Worm (Caenorhabditis elegans): Measurements from ENCODE around the gene nex-2.

The nex-2 gene

DNA sequence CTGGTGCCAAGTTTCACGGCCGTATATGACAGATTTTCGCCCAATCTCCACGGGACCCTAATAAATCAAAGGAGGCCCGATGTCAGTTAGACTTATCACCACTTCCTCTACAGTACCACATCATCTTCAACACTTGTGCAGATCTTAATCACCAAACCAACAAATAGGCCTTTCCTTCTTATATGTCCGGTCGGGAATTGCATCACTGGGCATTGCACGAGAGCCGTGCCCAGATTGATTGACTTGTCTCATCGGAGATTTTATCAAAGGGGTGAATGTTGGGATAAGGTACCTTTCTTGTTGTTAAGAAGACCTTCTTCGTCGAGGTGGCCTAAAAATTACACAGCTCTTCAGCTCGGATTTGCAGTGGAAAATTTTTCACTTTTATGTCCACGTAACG is 14.5 kb upstream of the nex-2 start:
- no peak for TF ChIP-seq hmbx-1 (tag; optimal IDR thresholded peaks at IDR 0.05)
- TF ChIP-seq ceh-36 (tag; optimal IDR thresholded peaks at IDR 0.05) = no peak

DNA sequence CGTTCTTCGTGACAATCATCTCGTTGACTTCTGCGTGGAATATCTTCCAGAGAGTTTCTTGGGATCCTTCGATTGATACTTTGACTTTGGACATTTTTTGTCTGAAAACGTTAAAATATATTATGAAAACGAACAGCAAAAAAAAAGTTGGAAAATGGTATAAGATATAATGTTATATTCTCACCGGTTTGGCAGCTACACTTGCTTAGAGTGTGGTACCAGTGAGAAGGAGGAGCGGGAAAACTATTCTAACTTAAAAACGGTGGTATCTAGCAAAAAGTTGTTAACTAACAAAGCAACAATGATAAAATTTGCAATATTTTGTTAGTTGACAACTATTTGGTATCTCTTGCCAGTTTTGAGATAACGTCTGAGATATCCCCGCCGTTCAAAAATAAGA is 11.5 kb upstream of the nex-2 start, which contains the start of gene tbx-9:
TSS of gene tbx-9 (minus strand) at position 101 of the 400 bp plus-strand sequence.
- TF ChIP-seq tra-4 (tag; optimal IDR thresholded peaks at IDR 0.05) = no peak
- no peak for TF ChIP-seq tbx-11 (GFP tag; IDR thresholded peaks at IDR 0.05)
- no peak for TF ChIP-seq tbx-37 (GFP tag; conservative IDR thresholded peaks at IDR 0.05)
- TF ChIP-seq ets-7 (tag; optimal IDR thresholded peaks at IDR 0.05) = no peak
- TF ChIP-seq hmbx-1 (tag; optimal IDR thresholded peaks at IDR 0.05) = no peak
- no peak for TF ChIP-seq scrt-1 (GFP tag; IDR thresholded peaks at IDR 0.05)
- no peak for TF ChIP-seq ama-1 (optimal IDR thresholded peaks at IDR 0.05)
- no peak for TF ChIP-seq flt-1 (GFP tag; IDR thresholded peaks at IDR 0.05)
- no peak for TF ChIP-seq ceh-13 (GFP tag; optimal IDR thresholded peaks at IDR 0.05)
- no peak for TF ChIP-seq hmg-4 (GFP tag; optimal IDR thresholded peaks at IDR 0.05)

DNA sequence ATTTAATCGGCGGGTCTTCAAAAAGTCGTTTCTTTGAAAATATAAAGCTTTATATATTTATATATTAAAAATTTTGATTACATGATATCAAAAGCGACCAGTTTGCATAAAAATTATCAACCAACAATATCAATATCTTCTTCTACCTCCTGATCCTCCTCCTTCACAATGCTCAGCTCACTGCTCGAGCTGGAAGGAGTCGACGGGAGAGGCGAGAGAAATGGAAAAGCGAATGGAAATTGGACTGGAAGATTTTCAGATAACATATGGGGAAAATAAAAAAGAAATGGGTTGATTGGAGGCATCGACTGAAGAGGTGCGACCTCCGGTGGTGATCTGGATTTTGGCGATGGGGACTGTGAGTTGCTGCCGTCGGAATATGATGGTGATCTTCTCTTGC is 9.7 kb upstream of the nex-2 start:
- TF ChIP-seq tbx-11 (GFP tag; IDR thresholded peaks at IDR 0.05) (no peak), flt-1 (GFP tag; IDR thresholded peaks at IDR 0.05) (no peak), hmbx-1 (tag; optimal IDR thresholded peaks at IDR 0.05) (no peak), sea-1 (GFP tag; conservative IDR thresholded peaks at IDR 0.05) (no peak), hmg-4 (GFP tag; optimal IDR thresholded peaks at IDR 0.05) (no peak), ceh-13 (GFP tag; optimal IDR thresholded peaks at IDR 0.05) (no peak), ceh-36 (tag; optimal IDR thresholded peaks at IDR 0.05) (no peak), tra-4 (tag; optimal IDR thresholded peaks at IDR 0.05) (no peak), scrt-1 (GFP tag; IDR thresholded peaks at IDR 0.05) (no peak), pes-1 (GFP tag; IDR thresholded peaks at IDR 0.05) (no peak), tbx-37 (GFP tag; conservative IDR thresholded peaks at IDR 0.05) (no peak), aly-1 (tag; optimal IDR thresholded peaks at IDR 0.05) (no peak), B0310.2 (tag; optimal IDR thresholded peaks at IDR 0.05) (no peak), ets-7 (tag; optimal IDR thresholded peaks at IDR 0.05) (no peak), ama-1 (optimal IDR thresholded peaks at IDR 0.05) (no peak), F13C5.2 (tag; optimal IDR thresholded peaks at IDR 0.05) (no peak), hnd-1 (tag; optimal IDR thresholded peaks at IDR 0.05) (no peak)

DNA sequence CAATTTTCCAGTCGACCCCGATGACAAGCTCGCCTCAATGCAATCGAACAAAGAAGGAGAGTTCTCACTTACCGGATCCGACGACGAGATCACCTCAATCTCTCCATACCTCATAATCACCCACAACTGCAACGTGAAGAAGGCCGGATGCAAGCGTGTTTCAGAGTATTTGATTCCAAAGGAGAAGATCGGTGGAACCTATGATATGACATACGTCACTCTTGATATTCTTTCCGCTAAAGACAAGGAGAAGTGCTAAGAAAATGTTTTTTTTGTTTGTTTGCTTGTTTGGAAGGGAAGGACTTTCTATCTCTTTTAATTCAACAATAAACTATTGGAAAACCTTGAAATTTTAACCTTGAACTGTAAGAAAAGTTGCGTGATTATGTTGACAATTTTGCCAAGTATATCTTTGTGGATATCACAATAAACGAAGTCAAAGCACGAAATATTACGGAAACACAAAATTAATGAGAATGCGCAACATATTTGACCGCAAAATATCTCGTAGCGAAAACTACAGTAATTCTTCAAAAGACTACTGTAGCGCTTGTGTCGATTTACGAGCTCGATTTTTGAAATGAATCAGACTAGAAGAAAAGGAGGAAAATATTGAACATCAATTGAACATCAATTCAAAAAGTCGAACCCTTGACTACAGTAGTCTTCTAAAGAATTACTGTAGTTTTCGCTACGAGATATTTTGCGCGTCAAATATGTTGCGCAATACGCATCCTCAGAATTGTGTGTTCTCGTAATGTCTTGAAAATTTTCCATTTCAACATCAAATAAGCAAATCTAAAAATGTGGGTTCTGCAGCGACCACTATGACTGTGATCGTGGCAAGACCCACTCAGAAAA is 9.0 kb upstream of the nex-2 start:
- TF ChIP-seq pes-1 (GFP tag; IDR thresholded peaks at IDR 0.05) (no peak), ceh-36 (tag; optimal IDR thresholded peaks at IDR 0.05) (no peak), sea-1 (GFP tag; conservative IDR thresholded peaks at IDR 0.05) (no peak), hnd-1 (tag; optimal IDR thresholded peaks at IDR 0.05) (no peak), F13C5.2 (tag; optimal IDR thresholded peaks at IDR 0.05) (no peak), ama-1 (optimal IDR thresholded peaks at IDR 0.05) (no peak), flt-1 (GFP tag; IDR thresholded peaks at IDR 0.05) (no peak), ets-7 (tag; optimal IDR thresholded peaks at IDR 0.05) (no peak), tbx-37 (GFP tag; conservative IDR thresholded peaks at IDR 0.05) (no peak), B0310.2 (tag; optimal IDR thresholded peaks at IDR 0.05) (no peak), tra-4 (tag; optimal IDR thresholded peaks at IDR 0.05) (no peak), hmg-4 (GFP tag; optimal IDR thresholded peaks at IDR 0.05) (no peak), scrt-1 (GFP tag; IDR thresholded peaks at IDR 0.05) (no peak)

DNA sequence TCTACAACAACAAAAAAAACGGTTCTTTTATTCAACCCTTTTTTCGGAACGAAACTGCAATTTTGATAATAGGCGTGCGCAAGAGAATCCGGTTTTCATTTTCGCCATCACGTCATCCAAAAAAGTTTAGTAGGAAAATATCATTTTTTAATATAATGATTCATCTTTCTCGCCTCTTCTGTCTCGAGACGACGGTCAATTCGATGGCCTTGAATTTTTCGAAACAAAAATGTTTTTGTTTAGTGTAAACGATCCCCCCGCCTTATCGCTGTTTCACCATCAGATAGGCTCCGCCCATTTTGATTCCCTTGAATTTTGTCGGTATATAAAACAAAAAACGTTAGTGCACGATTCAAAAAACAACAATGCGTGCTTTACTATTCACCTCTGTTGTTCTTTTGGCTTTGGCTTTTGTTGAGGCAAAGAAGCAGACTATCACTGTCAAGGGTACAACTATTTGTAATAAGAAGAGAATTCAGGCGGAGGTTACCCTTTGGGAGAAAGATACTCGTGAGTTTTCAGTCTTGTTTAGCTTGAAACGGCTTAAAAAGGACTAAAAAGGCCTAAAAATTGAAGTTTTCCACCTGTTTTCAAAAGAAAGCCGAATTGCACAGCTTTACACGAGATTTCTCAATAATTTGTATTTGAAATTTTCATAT is 7.4 kb upstream of the nex-2 start, which contains the start of gene ttr-15:
TSS of gene ttr-15 (plus strand) at position 340 of the 659 bp plus-strand sequence.
- no peak for TF ChIP-seq flt-1 (GFP tag; IDR thresholded peaks at IDR 0.05)
- TF ChIP-seq hnd-1 (tag; optimal IDR thresholded peaks at IDR 0.05) = no peak
- no peak for TF ChIP-seq aly-1 (tag; optimal IDR thresholded peaks at IDR 0.05)
- TF ChIP-seq tbx-11 (GFP tag; IDR thresholded peaks at IDR 0.05) = no peak
- TF ChIP-seq ceh-36 (tag; optimal IDR thresholded peaks at IDR 0.05) = no peak
- no peak for TF ChIP-seq ama-1 (optimal IDR thresholded peaks at IDR 0.05)
- TF ChIP-seq hmbx-1 (tag; optimal IDR thresholded peaks at IDR 0.05) = no peak
- TF ChIP-seq scrt-1 (GFP tag; IDR thresholded peaks at IDR 0.05) = no peak
- TF ChIP-seq pes-1 (GFP tag; IDR thresholded peaks at IDR 0.05) = no peak
- no peak for TF ChIP-seq hmg-4 (GFP tag; optimal IDR thresholded peaks at IDR 0.05)
- TF ChIP-seq ceh-13 (GFP tag; optimal IDR thresholded peaks at IDR 0.05) = no peak
- TF ChIP-seq ets-7 (tag; optimal IDR thresholded peaks at IDR 0.05) = no peak
- no peak for TF ChIP-seq F13C5.2 (tag; optimal IDR thresholded peaks at IDR 0.05)
- no peak for TF ChIP-seq B0310.2 (tag; optimal IDR thresholded peaks at IDR 0.05)
- TF ChIP-seq tbx-37 (GFP tag; conservative IDR thresholded peaks at IDR 0.05) = no peak
- TF ChIP-seq tra-4 (tag; optimal IDR thresholded peaks at IDR 0.05) = no peak
- TF ChIP-seq sea-1 (GFP tag; conservative IDR thresholded peaks at IDR 0.05) = no peak

DNA sequence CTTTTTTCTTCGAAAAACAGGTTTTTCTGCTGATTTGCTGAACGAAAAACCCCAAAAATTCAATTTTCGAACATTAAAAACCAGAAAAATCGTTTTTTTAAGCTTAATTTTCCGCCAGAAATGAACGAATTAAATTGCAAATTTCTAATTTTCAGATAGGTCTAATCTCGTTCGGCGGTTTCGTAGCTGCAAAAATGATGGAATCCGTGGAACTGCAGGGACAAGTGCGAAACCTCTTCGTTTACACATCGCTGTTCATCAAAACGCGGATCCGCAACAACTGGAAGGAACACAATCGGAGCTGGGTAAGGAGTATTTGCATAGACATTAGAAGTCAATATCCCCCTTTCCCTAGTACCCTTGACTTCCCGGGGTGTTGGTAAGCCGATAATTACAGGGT is 5.9 kb upstream of the nex-2 start:
- no peak for TF ChIP-seq aly-1 (tag; optimal IDR thresholded peaks at IDR 0.05)
- TF ChIP-seq hmg-4 (GFP tag; optimal IDR thresholded peaks at IDR 0.05) = no peak
- TF ChIP-seq hnd-1 (tag; optimal IDR thresholded peaks at IDR 0.05) = no peak
- no peak for TF ChIP-seq B0310.2 (tag; optimal IDR thresholded peaks at IDR 0.05)
- no peak for TF ChIP-seq ceh-36 (tag; optimal IDR thresholded peaks at IDR 0.05)
- TF ChIP-seq tbx-11 (GFP tag; IDR thresholded peaks at IDR 0.05) = no peak
- TF ChIP-seq sea-1 (GFP tag; conservative IDR thresholded peaks at IDR 0.05) = no peak
- TF ChIP-seq ets-7 (tag; optimal IDR thresholded peaks at IDR 0.05) = no peak
- TF ChIP-seq ama-1 (optimal IDR thresholded peaks at IDR 0.05) = no peak
- no peak for TF ChIP-seq hmbx-1 (tag; optimal IDR thresholded peaks at IDR 0.05)
- TF ChIP-seq F13C5.2 (tag; optimal IDR thresholded peaks at IDR 0.05) = no peak
- no peak for TF ChIP-seq tbx-37 (GFP tag; conservative IDR thresholded peaks at IDR 0.05)
- no peak for TF ChIP-seq tra-4 (tag; optimal IDR thresholded peaks at IDR 0.05)
- TF ChIP-seq scrt-1 (GFP tag; IDR thresholded peaks at IDR 0.05) = no peak

DNA sequence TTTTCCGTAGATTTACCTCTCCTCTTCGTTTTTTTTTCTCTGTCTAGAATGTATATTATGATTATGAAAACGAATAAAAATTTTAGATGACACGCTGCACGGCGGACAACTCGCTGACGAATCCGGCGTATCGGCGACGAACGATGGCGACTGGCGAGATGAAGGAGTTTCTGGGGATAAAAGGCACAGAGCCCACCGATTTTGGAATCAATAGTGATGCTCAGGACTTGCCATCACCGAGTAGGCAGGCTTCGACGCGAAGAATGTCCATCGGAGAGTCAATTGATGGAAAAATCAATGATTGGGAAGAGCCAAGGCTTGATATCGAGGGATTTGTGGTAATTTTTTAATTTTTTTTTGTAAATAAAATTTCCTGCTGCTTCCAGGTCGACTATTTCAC is 4.9 kb upstream of the nex-2 start, which contains the start of gene ced-9:
TSS of gene ced-9 (plus strand) at position 87 of the 400 bp plus-strand sequence.
- TF ChIP-seq aly-1 (tag; optimal IDR thresholded peaks at IDR 0.05) = no peak
- TF ChIP-seq F13C5.2 (tag; optimal IDR thresholded peaks at IDR 0.05) = no peak
- no peak for TF ChIP-seq sea-1 (GFP tag; conservative IDR thresholded peaks at IDR 0.05)
- no peak for TF ChIP-seq tbx-11 (GFP tag; IDR thresholded peaks at IDR 0.05)
- no peak for TF ChIP-seq tra-4 (tag; optimal IDR thresholded peaks at IDR 0.05)
- no peak for TF ChIP-seq hmbx-1 (tag; optimal IDR thresholded peaks at IDR 0.05)
- TF ChIP-seq hmg-4 (GFP tag; optimal IDR thresholded peaks at IDR 0.05) = no peak
- TF ChIP-seq ama-1 (optimal IDR thresholded peaks at IDR 0.05) = no peak
- TF ChIP-seq hnd-1 (tag; optimal IDR thresholded peaks at IDR 0.05) = no peak
- TF ChIP-seq ceh-13 (GFP tag; optimal IDR thresholded peaks at IDR 0.05) = no peak
- TF ChIP-seq scrt-1 (GFP tag; IDR thresholded peaks at IDR 0.05) = no peak
- TF ChIP-seq pes-1 (GFP tag; IDR thresholded peaks at IDR 0.05) = no peak
- TF ChIP-seq ceh-36 (tag; optimal IDR thresholded peaks at IDR 0.05) = no peak
- no peak for TF ChIP-seq B0310.2 (tag; optimal IDR thresholded peaks at IDR 0.05)
- TF ChIP-seq tbx-37 (GFP tag; conservative IDR thresholded peaks at IDR 0.05) = no peak
